Worm (Caenorhabditis elegans) whole organism, L3 larva: ENCODE measurements around the gene clec-227.

Experiments
- R02D3.7 ChIP-seq: fragments of 150-350 bp; optimal IDR thresholded peaks from 2 replicates; lab custom pipeline; 2014; ENCODE audit warnings: missing biosample characterization, missing genetic modification characterization
- ZK546.5 ChIP-seq: sonication (generic microtip); optimal IDR thresholded peaks from 2 replicates; lab custom pipeline; 2017; ENCODE audit warnings: missing biosample characterization, missing genetic modification characterization
- ama-1 ChIP-seq: fragments of 150-350 bp; optimal IDR thresholded peaks from 2 replicates; lab custom pipeline; 2018
- ceh-16 ChIP-seq: sonication (generic microtip); optimal IDR thresholded peaks from 2 replicates; lab custom pipeline; 2017; ENCODE audit warnings: missing biosample characterization, missing genetic modification characterization
- ceh-28 ChIP-seq: fragments of 150-350 bp; optimal IDR thresholded peaks from 2 replicates; lab custom pipeline; 2014; ENCODE audit warnings: missing biosample characterization, missing genetic modification reagents, missing genetic modification characterization
- ceh-82 ChIP-seq: fragments of 150-350 bp; optimal IDR thresholded peaks from 2 replicates; lab custom pipeline; 2014; ENCODE audit warnings: missing biosample characterization, missing genetic modification characterization
- ceh-9 ChIP-seq: sonication (generic microtip); optimal IDR thresholded peaks from 2 replicates; lab custom pipeline; 2018; ENCODE audit warnings: missing biosample characterization, missing genetic modification characterization
- daf-12 ChIP-seq: fragments of 150-350 bp; optimal IDR thresholded peaks from 2 replicates; lab custom pipeline; 2014; ENCODE audit warnings: missing biosample characterization, missing genetic modification reagents, missing genetic modification characterization
- egl-27 ChIP-seq: sonication (generic microtip); optimal IDR thresholded peaks from 4 replicates; lab custom pipeline; 2017; ENCODE audit warnings: missing biosample characterization, missing genetic modification reagents, missing genetic modification characterization
- egl-5 ChIP-seq: fragments of 150-350 bp; optimal IDR thresholded peaks from 2 replicates; lab custom pipeline; 2017; ENCODE audit warnings: missing biosample characterization, missing genetic modification reagents, missing genetic modification characterization, inconsistent platforms
- elt-1 ChIP-seq: fragments of 150-350 bp; optimal IDR thresholded peaks from 2 replicates; lab custom pipeline; 2014; ENCODE audit warnings: missing biosample characterization, missing genetic modification characterization
- elt-2 ChIP-seq: sonication (generic microtip); optimal IDR thresholded peaks from 2 replicates; lab custom pipeline; 2016; ENCODE audit warnings: missing genetic modification reagents, mild to moderate bottlenecking, missing genetic modification characterization, missing compliant biosample characterization
- elt-3 ChIP-seq, 3 experiments: fragments of 150-350 bp in 1 of 3; sonication (generic microtip) in 2 of 3; optimal IDR thresholded peaks; 2 replicates in 2 of 3; 4 replicates in 1 of 3; lab custom pipeline; 2014 to 2017; ENCODE audit warnings: missing biosample characterization in 3 of 3, missing genetic modification characterization in 3 of 3
- fkh-10 ChIP-seq: sonication (generic microtip); optimal IDR thresholded peaks from 2 replicates; lab custom pipeline; 2017; ENCODE audit warnings: missing biosample characterization, missing genetic modification reagents, missing genetic modification characterization
- fkh-2 ChIP-seq: fragments of 150-350 bp; optimal IDR thresholded peaks from 2 replicates; lab custom pipeline; 2014; ENCODE audit warnings: missing biosample characterization, missing genetic modification reagents, missing genetic modification characterization
- fos-1 ChIP-seq: fragments of 150-350 bp; optimal IDR thresholded peaks from 2 replicates; lab custom pipeline; 2014; ENCODE audit warnings: missing biosample characterization, missing genetic modification characterization
- hmg-11 ChIP-seq: sonication (generic microtip); optimal IDR thresholded peaks from 2 replicates; lab custom pipeline; 2016; ENCODE audit warnings: missing genetic modification characterization, missing compliant biosample characterization
- jun-1 ChIP-seq: fragments of 150-350 bp; optimal IDR thresholded peaks from 2 replicates; lab custom pipeline; 2014; ENCODE audit warnings: missing biosample characterization, missing genetic modification reagents, missing genetic modification characterization
- lin-15B ChIP-seq: fragments of 150-350 bp; optimal IDR thresholded peaks from 2 replicates; lab custom pipeline; 2014; ENCODE audit warnings: missing biosample characterization, missing genetic modification characterization
- lin-39 ChIP-seq: fragments of 150-350 bp; optimal IDR thresholded peaks from 2 replicates; lab custom pipeline; 2018; ENCODE audit warnings: missing biosample characterization, missing genetic modification reagents, missing genetic modification characterization
- mdl-1 ChIP-seq: fragments of 150-350 bp; optimal IDR thresholded peaks from 2 replicates; lab custom pipeline; 2014; ENCODE audit warnings: missing biosample characterization, missing genetic modification characterization
- mml-1 ChIP-seq: fragments of 150-350 bp; sonication (generic microtip); optimal IDR thresholded peaks from 3 replicates; lab custom pipeline; 2014; ENCODE audit warnings: missing biosample characterization, missing genetic modification characterization
- nfya-1 ChIP-seq: sonication (generic microtip); optimal IDR thresholded peaks from 2 replicates; lab custom pipeline; 2017; ENCODE audit warnings: missing genetic modification characterization, mild to moderate bottlenecking, missing compliant biosample characterization, antibody characterized with exemption, moderate library complexity; ENCODE audit not compliant: insufficient read depth
- nhr-11 ChIP-seq: fragments of 150-350 bp; optimal IDR thresholded peaks from 2 replicates; lab custom pipeline; 2014; ENCODE audit warnings: missing biosample characterization, missing genetic modification characterization
- nhr-12 ChIP-seq: fragments of 150-350 bp; optimal IDR thresholded peaks from 2 replicates; lab custom pipeline; 2014; ENCODE audit warnings: missing biosample characterization, missing genetic modification characterization
- nhr-23 ChIP-seq: fragments of 150-350 bp; optimal IDR thresholded peaks from 2 replicates; lab custom pipeline; 2014; ENCODE audit warnings: missing biosample characterization, missing genetic modification reagents, missing genetic modification characterization
- nhr-25 ChIP-seq: sonication (generic microtip); optimal IDR thresholded peaks from 2 replicates; lab custom pipeline; 2017; ENCODE audit warnings: missing biosample characterization, missing genetic modification characterization
- nhr-28 ChIP-seq: fragments of 150-350 bp; optimal IDR thresholded peaks from 2 replicates; lab custom pipeline; 2014; ENCODE audit warnings: missing biosample characterization, missing genetic modification characterization
- nhr-43 ChIP-seq: sonication (generic microtip); optimal IDR thresholded peaks from 2 replicates; lab custom pipeline; 2016; ENCODE audit warnings: mild to moderate bottlenecking, missing genetic modification characterization, missing compliant biosample characterization; ENCODE audit not compliant: poor library complexity, severe bottlenecking
- nhr-67 ChIP-seq: fragments of 150-350 bp; optimal IDR thresholded peaks from 2 replicates; lab custom pipeline; 2014; ENCODE audit warnings: missing biosample characterization, missing genetic modification characterization
- nhr-76 ChIP-seq: fragments of 150-350 bp; sonication (generic microtip); optimal IDR thresholded peaks from 5 replicates; lab custom pipeline; 2014; ENCODE audit warnings: missing biosample characterization, missing genetic modification characterization
- pha-4 ChIP-seq: fragments of 150-350 bp; optimal IDR thresholded peaks from 2 replicates; lab custom pipeline; 2014; ENCODE audit warnings: missing biosample characterization, missing genetic modification reagents, missing genetic modification characterization
- pqm-1 ChIP-seq: fragments of 150-350 bp; optimal IDR thresholded peaks from 2 replicates; lab custom pipeline; 2017; ENCODE audit warnings: missing biosample characterization, missing genetic modification characterization, inconsistent platforms
- sea-2 ChIP-seq: fragments of 150-350 bp; sonication (generic microtip); optimal IDR thresholded peaks from 4 replicates; lab custom pipeline; 2014; ENCODE audit warnings: missing biosample characterization, missing genetic modification reagents, missing genetic modification characterization
- skn-1 ChIP-seq: fragments of 150-350 bp; optimal IDR thresholded peaks from 2 replicates; lab custom pipeline; 2014; ENCODE audit warnings: missing biosample characterization, missing genetic modification characterization
- snpc-4 ChIP-seq: fragments of 150-350 bp; optimal IDR thresholded peaks from 2 replicates; lab custom pipeline; 2014; ENCODE audit warnings: missing biosample characterization, missing genetic modification characterization
- tbx-2 ChIP-seq: sonication (generic microtip); optimal IDR thresholded peaks from 2 replicates; lab custom pipeline; 2016; ENCODE audit warnings: mild to moderate bottlenecking, missing genetic modification characterization, missing compliant biosample characterization
- unc-39 ChIP-seq: sonication (generic microtip); optimal IDR thresholded peaks from 4 replicates; lab custom pipeline; 2017; ENCODE audit warnings: missing biosample characterization, missing genetic modification characterization
- unc-62 ChIP-seq: fragments of 150-350 bp; sonication (generic microtip); optimal IDR thresholded peaks from 4 replicates; lab custom pipeline; 2014; ENCODE audit warnings: missing biosample characterization, missing genetic modification reagents, missing genetic modification characterization
- ztf-11 ChIP-seq: fragments of 150-350 bp; optimal IDR thresholded peaks from 2 replicates; lab custom pipeline; 2014; ENCODE audit warnings: missing biosample characterization, missing genetic modification characterization
- ztf-4 ChIP-seq: fragments of 150-350 bp; optimal IDR thresholded peaks from 2 replicates; lab custom pipeline; 2014; ENCODE audit warnings: missing biosample characterization, missing genetic modification characterization

clec-227 gene

DNA sequence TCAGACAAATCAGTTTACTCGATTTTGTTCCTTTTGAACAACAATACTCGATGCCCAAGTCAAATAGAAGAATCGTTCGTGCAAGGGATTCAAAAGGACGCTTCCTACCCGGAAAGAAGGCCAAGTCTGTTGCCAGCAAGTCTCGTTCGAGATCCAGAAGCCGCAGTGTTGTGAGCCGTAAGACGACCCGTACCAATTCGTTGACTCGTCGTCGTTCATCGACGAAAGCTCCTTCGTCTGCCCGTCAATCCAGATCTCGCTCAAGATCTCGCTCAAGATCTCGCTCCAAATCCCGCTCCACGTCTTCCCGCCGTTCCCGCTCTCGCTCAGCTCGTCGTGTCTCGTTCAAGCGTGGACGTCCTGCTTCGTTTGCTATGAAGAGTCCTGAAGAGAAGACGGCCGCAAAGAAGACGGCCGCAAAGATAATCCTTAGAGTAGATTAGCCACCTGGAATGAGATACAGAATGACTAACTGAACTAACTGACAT is 11.7 kb upstream of the clec-227 start, which contains the start of gene F08H9.2:
F08H9.2 (plus strand) TSS at position 51 of the 488 bp plus-strand sequence.
- TF ChIP-seq sea-2 (GFP tag; lab: Kevin White, UChicago), result no peak
- no peak for TF ChIP-seq ceh-9 (tag; lab: Kevin White, UChicago)
- no peak for TF ChIP-seq skn-1 (tag; lab: Kevin White, UChicago)
- TF ChIP-seq ZK546.5 (tag; lab: Kevin White, UChicago), result no peak
- no peak for TF ChIP-seq ceh-28
- no peak for TF ChIP-seq nhr-28 (tag; lab: Kevin White, UChicago)
- TF ChIP-seq egl-27 (tag; lab: Kevin White, UChicago), result no peak
- TF ChIP-seq nhr-25 (tag; lab: Kevin White, UChicago), result no peak
- no peak for TF ChIP-seq elt-3 (tag; optimal IDR thresholded peaks at IDR 0.05; lab: Kevin White, UChicago)
- TF ChIP-seq daf-12 (tag; lab: Kevin White, UChicago), result no peak
- no peak for TF ChIP-seq tbx-2 (tag; lab: Kevin White, UChicago)

DNA sequence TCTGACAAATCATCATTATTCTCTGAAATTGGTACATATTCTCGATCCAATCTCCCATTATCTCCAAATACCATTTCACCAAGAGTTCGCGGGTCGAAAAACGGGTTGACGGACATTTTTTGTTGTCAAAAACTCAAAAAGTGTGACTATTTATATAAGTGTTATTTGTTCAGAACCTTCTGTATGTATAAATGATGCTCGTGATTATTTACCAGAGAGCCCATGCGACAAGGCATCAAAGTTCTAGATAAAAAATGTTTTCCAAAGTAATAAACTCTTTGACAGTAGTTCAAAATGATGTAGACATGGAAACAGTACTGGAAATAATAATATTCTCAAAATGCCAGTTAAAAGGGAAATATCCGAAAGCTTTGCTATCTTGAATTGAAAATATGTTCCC is 9.7 kb upstream of the clec-227 start:
- TF ChIP-seq jun-1 (tag; lab: Kevin White, UChicago), result no peak
- peak; percentile 64 for TF ChIP-seq pha-4
- TF ChIP-seq, all 47 proteins: peak for 1

DNA sequence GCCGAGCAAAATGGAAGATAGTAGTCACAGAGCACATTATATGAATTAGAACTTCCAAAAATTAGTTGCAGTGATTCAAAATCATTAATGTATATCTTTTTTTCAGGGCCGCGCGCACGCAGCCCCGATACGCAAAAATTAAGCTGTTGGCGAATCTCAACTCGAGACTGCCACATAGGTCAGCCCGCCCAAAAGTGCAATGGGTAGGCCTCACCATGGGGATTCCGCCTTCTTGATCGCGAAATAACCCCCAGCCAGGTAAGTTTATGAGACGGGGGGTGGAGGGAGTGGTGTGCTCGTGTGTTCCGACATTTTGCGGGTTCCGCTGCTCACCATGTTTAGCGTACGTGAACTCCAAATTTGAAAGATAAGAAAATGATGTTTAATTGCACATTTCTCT is 9.2 kb upstream of the clec-227 start, which contains the start of gene F08H9.3:
F08H9.3 (minus strand) TSS at position 252 of the 400 bp plus-strand sequence.
- TF ChIP-seq pqm-1 (tag; lab: Kevin White, UChicago), result peak; percentile 69
- TF ChIP-seq snpc-4 (tag; lab: Kevin White, UChicago), result peak; percentile 87
- peak; percentile 3 for TF ChIP-seq ama-1 (lab: Kevin White, UChicago)
- peak; percentile 69 for TF ChIP-seq elt-2
- TF ChIP-seq, all 47 proteins: peak for 4; not testable (repeated sequence) for 43

DNA sequence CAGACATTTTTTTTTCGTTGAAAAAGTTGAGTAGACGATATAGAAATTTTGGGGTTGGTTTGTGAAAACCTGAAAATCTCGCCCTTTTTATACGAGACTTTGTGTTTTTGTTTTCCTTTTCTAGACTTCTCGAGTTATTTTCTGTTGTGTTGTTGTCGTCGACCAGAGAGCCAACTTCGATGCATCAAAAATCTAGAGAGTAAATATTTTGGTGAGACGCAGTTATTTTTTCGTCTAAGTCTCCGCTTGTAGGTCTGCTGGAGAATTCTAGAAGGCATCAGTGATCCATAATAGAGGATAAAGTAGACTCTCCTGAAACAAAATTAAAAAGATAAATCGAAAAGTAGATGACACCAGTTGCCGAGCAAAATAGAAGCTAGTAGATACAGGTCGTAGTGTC is 8.0 kb upstream of the clec-227 start, which contains the start of gene F08H9.4:
F08H9.4 (minus strand) TSS at position 61 of the 400 bp plus-strand sequence.
- TF ChIP-seq daf-12 (tag; lab: Kevin White, UChicago) (no peak), ceh-16 (no peak), mml-1 (tag; lab: Kevin White, UChicago) (no peak), nhr-67 (tag; lab: Kevin White, UChicago) (no peak), R02D3.7 (tag; lab: Kevin White, UChicago) (no peak), ceh-82 (tag; lab: Kevin White, UChicago) (no peak)

DNA sequence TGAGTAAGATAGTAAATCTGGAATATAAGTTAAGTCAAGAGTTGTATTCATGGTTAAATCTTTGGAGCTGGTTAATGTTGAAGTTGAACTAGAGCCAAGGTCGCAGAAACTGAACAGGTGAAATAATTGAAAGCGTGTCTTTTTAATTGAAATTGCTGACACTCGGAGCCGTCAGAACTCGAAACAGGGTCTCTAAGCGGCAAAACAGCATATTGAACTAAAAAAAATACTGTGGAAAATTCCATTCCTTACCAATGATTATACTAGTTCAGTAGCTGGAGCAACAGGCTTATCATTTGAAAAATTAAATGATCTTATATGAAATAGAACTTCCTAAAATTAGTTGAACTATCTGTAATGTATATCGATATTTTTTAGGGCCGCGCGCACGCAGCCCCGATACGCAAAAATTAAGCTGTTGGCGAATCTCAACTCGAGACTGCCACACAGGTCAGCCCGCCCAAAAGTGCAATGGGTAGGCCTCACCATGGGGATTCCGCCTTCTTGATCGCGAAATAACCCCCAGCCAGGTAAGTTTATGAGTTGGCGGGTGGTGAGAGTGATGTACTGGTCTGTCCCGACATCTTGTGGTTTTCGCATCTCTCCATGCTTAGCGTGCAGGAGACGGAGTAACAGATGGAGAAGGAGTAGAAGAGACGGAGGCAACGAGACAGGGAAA is 4.0 kb upstream of the clec-227 start, which contains the start of gene srz-97:
srz-97 (minus strand) TSS at position 51 of the 679 bp plus-strand sequence.
- TF ChIP-seq unc-62 (GFP tag; lab: Kevin White, UChicago), result no peak
- no peak for TF ChIP-seq nhr-12 (tag; lab: Kevin White, UChicago)
- TF ChIP-seq egl-27 (tag; lab: Kevin White, UChicago), result no peak
- no peak for TF ChIP-seq lin-15B (tag; lab: Kevin White, UChicago)
- TF ChIP-seq sea-2 (GFP tag; lab: Kevin White, UChicago), result no peak
- no peak for TF ChIP-seq mml-1 (tag; lab: Kevin White, UChicago)
- TF ChIP-seq fkh-2 (tag; lab: Kevin White, UChicago), result no peak
- no peak for TF ChIP-seq jun-1 (tag; lab: Kevin White, UChicago)
- TF ChIP-seq elt-1 (tag; lab: Kevin White, UChicago), result no peak
- no peak for TF ChIP-seq nhr-28 (tag; lab: Kevin White, UChicago)
- TF ChIP-seq ama-1 (lab: Kevin White, UChicago), result no peak
- TF ChIP-seq lin-39 (tag; lab: Kevin White, UChicago), result no peak
- peak; percentile 97 for TF ChIP-seq snpc-4 (tag; lab: Kevin White, UChicago)
- no peak for TF ChIP-seq tbx-2 (tag; lab: Kevin White, UChicago)
- TF ChIP-seq nhr-76 (tag; lab: Kevin White, UChicago), result no peak
- no peak for TF ChIP-seq fos-1
- TF ChIP-seq hmg-11 (tag; lab: Kevin White, UChicago), result no peak
- TF ChIP-seq R02D3.7 (tag; lab: Kevin White, UChicago), result peak; percentile 36
- no peak for TF ChIP-seq nhr-67 (tag; lab: Kevin White, UChicago)
- peak; percentile 54 for TF ChIP-seq nhr-25 (tag; lab: Kevin White, UChicago)
- TF ChIP-seq ceh-9 (tag; lab: Kevin White, UChicago), result no peak
- TF ChIP-seq ceh-82 (tag; lab: Kevin White, UChicago), result no peak
- TF ChIP-seq unc-39 (tag; lab: Kevin White, UChicago), result no peak
- TF ChIP-seq pqm-1 (tag; lab: Kevin White, UChicago), result peak; percentile 54
- peak; percentile 47 for TF ChIP-seq elt-2
- no peak for TF ChIP-seq ztf-4 (tag; lab: Kevin White, UChicago)
- TF ChIP-seq nhr-43 (tag; lab: Kevin White, UChicago), result peak; percentile 34
- TF ChIP-seq ztf-11 (tag; lab: Kevin White, UChicago), result no peak
- TF ChIP-seq nfya-1 (tag; lab: Kevin White, UChicago), result no peak
- TF ChIP-seq ZK546.5 (tag; lab: Kevin White, UChicago), result no peak
- no peak for TF ChIP-seq fkh-10 (GFP tag; lab: Kevin White, UChicago)
- no peak for TF ChIP-seq mdl-1 (tag; lab: Kevin White, UChicago)
- TF ChIP-seq nhr-11 (tag; lab: Kevin White, UChicago), result no peak
- no peak for TF ChIP-seq ceh-28
- no peak for TF ChIP-seq egl-5
- TF ChIP-seq nhr-23 (tag; lab: Kevin White, UChicago), result no peak
